Worm (Caenorhabditis elegans): Measurements from ENCODE around the gene C06H5.11.

Gene C06H5.11

ce11 chrV:17921423-17921822, 27.6 kb upstream of the C06H5.11 start, which contains the start of gene E01B7.2 (continued):
- TF ChIP-seq rcor-1 (GFP tag; IDR thresholded peaks at IDR 0.05) (peak; percentile 75), ceh-100 (GFP tag; IDR thresholded peaks at IDR 0.05) (no peak), nfya-2 (GFP tag; IDR thresholded peaks at IDR 0.05) (no peak), ztf-22 (GFP tag; optimal IDR thresholded peaks at IDR 0.05) (no peak), hrde-1 (tag; optimal IDR thresholded peaks at IDR 0.05; ENCODE audit: borderline replicate concordance) (no peak), egrh-3 (GFP tag; IDR thresholded peaks at IDR 0.05) (no peak), egl-18 (GFP tag; IDR thresholded peaks at IDR 0.05) (no peak), Y79H2A.3 (GFP tag; conservative IDR thresholded peaks at IDR 0.05) (no peak), pbrm-1 (GFP tag; IDR thresholded peaks at IDR 0.05) (peak; percentile 60; the same call in 1 of the 2 replicates), ccch-3 (GFP tag; optimal IDR thresholded peaks at IDR 0.05) (no peak), attf-3 (GFP tag; conservative IDR thresholded peaks at IDR 0.05) (no peak), ekl-4 (GFP tag; IDR thresholded peaks at IDR 0.05) (no peak), F37B4.10 (GFP tag; IDR thresholded peaks at IDR 0.05) (no peak), lsl-1 (GFP tag; optimal IDR thresholded peaks at IDR 0.05) (peak; percentile 56), F49E8.2 (tag; optimal IDR thresholded peaks at IDR 0.05; ENCODE audit: insufficient read depth) (no peak), B0261.1 (tag; optimal IDR thresholded peaks at IDR 0.05) (no peak), mcd-1 (GFP tag; IDR thresholded peaks at IDR 0.05) (peak; percentile 97), cebp-1 (GFP tag; IDR thresholded peaks at IDR 0.05) (no peak), cebp-1 (tag; optimal IDR thresholded peaks at IDR 0.05) (peak; percentile 40), nfya-1 (tag; optimal IDR thresholded peaks at IDR 0.05; ENCODE audit: borderline replicate concordance, insufficient read depth) (no peak), hsf-1 (GFP tag; IDR thresholded peaks at IDR 0.05) (no peak), tlf-1 (GFP tag; optimal IDR thresholded peaks at IDR 0.05) (peak; percentile 27), snpc-3.4 (tag; optimal IDR thresholded peaks at IDR 0.05) (peak; percentile 40), him-1 (tag; optimal IDR thresholded peaks at IDR 0.05) (peak; percentile 36), Y67H2A.10 (GFP tag; conservative IDR thresholded peaks at IDR 0.05) (no peak), nhr-90 (tag; optimal IDR thresholded peaks at IDR 0.05) (no peak), hmg-1.2 (GFP tag; IDR thresholded peaks at IDR 0.05) (peak; percentile 99), dpff-1 (tag; optimal IDR thresholded peaks at IDR 0.05) (no peak), F39B2.1 (GFP tag; IDR thresholded peaks at IDR 0.05) (no peak), hlh-26 (GFP tag; conservative IDR thresholded peaks at IDR 0.05) (no peak), nfyb-1 (GFP tag; IDR thresholded peaks at IDR 0.05) (peak; percentile 41; the same call in 1 of the 2 replicates), ztf-3 (GFP tag; optimal IDR thresholded peaks at IDR 0.05) (no peak), nhr-80 (tag; optimal IDR thresholded peaks at IDR 0.05) (no peak), D2030.7 (GFP tag; IDR thresholded peaks at IDR 0.05) (no peak), lin-35 (GFP tag; optimal IDR thresholded peaks at IDR 0.05) (peak; percentile 50 to 91 (median 78)), ztf-18 (tag; optimal IDR thresholded peaks at IDR 0.05) (no peak), nhr-27 (tag; optimal IDR thresholded peaks at IDR 0.05) (no peak), nhr-120 (GFP tag; IDR thresholded peaks at IDR 0.05) (no peak), Y56A3A.18 (GFP tag; IDR thresholded peaks at IDR 0.05) (no peak), hlh-12 (tag; optimal IDR thresholded peaks at IDR 0.05) (no peak), lsy-27 (tag; optimal IDR thresholded peaks at IDR 0.05; ENCODE audit: borderline replicate concordance, insufficient read depth) (no peak), bed-2 (GFP tag; IDR thresholded peaks at IDR 0.05) (no peak), snpc-1.3 (tag; optimal IDR thresholded peaks at IDR 0.05; ENCODE audit: insufficient read depth) (no peak), Y95B8A.8 (GFP tag; IDR thresholded peaks at IDR 0.05) (no peak), C17E4.6 (GFP tag; IDR thresholded peaks at IDR 0.05) (no peak), F22D6.2 (tag; optimal IDR thresholded peaks at IDR 0.05) (no peak), snpc-4 (GFP tag; optimal IDR thresholded peaks at IDR 0.05) (no peak), snpc-4 (tag; optimal IDR thresholded peaks at IDR 0.05) (peak in 3 of 4 experiments; percentile 3 to 60 (median 27))

Measured in whole organism, young adult.